Worm (Caenorhabditis elegans): Measurements from ENCODE around the gene F49E12.12.
A peak's percentile ranks its signal among the peaks of the same experiment; 100 is the strongest.
"Not testable (repeated sequence)": the region's sequence is repeated elsewhere in the genome, so short reads cannot be mapped to it uniquely, and the experiment has no call there.

F49E12.12 gene

DNA sequence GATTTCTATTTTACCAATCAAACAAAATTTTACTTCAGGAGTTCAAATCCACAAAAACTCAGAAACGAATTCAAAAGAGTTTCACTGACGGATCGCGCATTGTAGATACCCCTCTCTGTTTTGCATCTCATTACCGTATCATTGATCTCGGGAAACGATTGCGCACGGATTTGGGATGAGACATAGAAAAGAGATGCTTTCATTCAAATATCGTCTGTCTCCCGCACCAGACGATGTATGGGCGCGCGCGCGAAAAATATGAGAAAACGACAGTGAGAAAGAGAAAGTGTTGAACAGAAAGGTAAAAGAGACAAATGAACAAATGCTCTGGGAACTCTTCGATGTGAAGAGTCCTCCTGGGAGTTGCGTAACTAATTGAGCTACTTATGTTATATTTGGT lies 29.7 kb downstream of the F49E12.12 start:
- no peak for TF ChIP-seq him-1 (tag; optimal IDR thresholded peaks at IDR 0.05)
- no peak for TF ChIP-seq dao-5 (tag; optimal IDR thresholded peaks at IDR 0.05)
- TF ChIP-seq W03F9.2 (tag; optimal IDR thresholded peaks at IDR 0.05) = no peak

ce11 chrII:8412061-8412721 lies 30.9 kb downstream of the F49E12.12 start, which contains the start of gene efl-3:
Gene efl-3, plus strand, starts transcription at chrII:8412671.
- TF ChIP-seq dao-5 (tag; optimal IDR thresholded peaks at IDR 0.05) (no peak), W03F9.2 (tag; optimal IDR thresholded peaks at IDR 0.05) (no peak), him-1 (tag; optimal IDR thresholded peaks at IDR 0.05) (no peak)

ce11 chrII:8412935-8413334 lies 31.6 kb downstream of the F49E12.12 start:
- no peak for TF ChIP-seq him-1 (tag; optimal IDR thresholded peaks at IDR 0.05)
- no peak for TF ChIP-seq W03F9.2 (tag; optimal IDR thresholded peaks at IDR 0.05)
- TF ChIP-seq dao-5 (tag; optimal IDR thresholded peaks at IDR 0.05) = no peak

- TF ChIP-seq W03F9.2 (tag; optimal IDR thresholded peaks at IDR 0.05) (no peak), him-1 (tag; optimal IDR thresholded peaks at IDR 0.05) (no peak), dao-5 (tag; optimal IDR thresholded peaks at IDR 0.05) (no peak)
These were observed 33.7 kb downstream of the F49E12.12 start for ce11 chrII:8415035-8415434.

ce11 chrII:8415462-8416037 lies 34.3 kb downstream of the F49E12.12 start:
- TF ChIP-seq him-1 (tag; optimal IDR thresholded peaks at IDR 0.05) (no peak), dao-5 (tag; optimal IDR thresholded peaks at IDR 0.05) (no peak), W03F9.2 (tag; optimal IDR thresholded peaks at IDR 0.05) (no peak)

DNA sequence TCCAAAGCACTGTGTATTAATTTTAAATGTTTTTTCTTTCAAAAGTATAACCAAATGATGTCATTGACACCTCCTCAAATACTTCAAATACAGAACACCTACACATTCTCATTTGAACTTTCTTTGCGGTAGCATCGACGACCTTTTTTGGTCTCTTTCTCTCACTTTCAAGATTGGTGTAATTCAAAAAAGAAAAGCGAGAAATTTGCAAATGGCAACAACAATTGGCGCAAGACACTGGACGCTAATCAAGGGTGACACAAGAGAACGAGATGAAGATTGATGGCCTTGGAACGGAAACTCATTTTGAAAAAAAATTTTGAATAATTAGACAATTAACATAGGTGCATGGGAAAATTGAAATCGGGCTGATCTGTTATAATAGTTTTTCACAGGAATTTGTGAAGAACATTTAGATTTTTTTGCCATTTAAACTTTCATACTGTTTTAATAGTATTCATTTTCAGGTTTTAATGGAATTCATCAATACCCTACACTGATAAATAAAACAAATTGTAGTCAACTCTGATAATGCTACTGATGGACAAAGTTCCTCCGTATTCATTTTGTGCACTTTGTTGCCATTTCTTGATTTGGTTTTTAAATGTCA lies 35.9 kb downstream of the F49E12.12 start, which contains the start of gene fdgt-2:
fdgt-2 (plus strand) TSS at position 560 of the 610 bp plus-strand sequence.
- no peak for TF ChIP-seq him-1 (tag; optimal IDR thresholded peaks at IDR 0.05)
- TF ChIP-seq W03F9.2 (tag; optimal IDR thresholded peaks at IDR 0.05) = no peak
- no peak for TF ChIP-seq dao-5 (tag; optimal IDR thresholded peaks at IDR 0.05)

DNA sequence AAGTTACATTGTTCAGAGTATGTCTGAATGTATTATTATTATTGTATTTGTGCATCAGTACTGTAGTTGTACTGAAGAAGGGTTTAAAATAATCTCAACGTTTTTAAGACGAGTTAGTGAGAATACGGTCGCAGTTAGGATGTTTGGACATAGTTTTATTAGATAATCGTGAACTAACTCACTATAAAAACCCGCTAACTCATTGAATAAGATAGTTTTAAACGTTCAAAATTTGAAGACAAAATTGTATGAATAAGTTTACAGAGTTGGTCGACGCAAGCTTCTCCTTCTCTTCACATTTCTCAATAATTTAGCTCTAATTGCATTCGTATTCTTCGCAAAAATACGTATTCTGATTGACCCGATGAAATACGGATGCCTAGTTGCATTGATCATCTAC lies 37.7 kb downstream of the F49E12.12 start:
- TF ChIP-seq dao-5 (tag; optimal IDR thresholded peaks at IDR 0.05) (no peak), W03F9.2 (tag; optimal IDR thresholded peaks at IDR 0.05) (no peak), him-1 (tag; optimal IDR thresholded peaks at IDR 0.05) (no peak)

- TF ChIP-seq him-1, dao-5, W03F9.2 (tag; optimal IDR thresholded peaks at IDR 0.05): not testable (repeated sequence)
These were observed 38.5 kb downstream of the F49E12.12 start, which contains the start of gene F14E5.8 for ce11 chrII:8419798-8420197. Gene F14E5.8, plus strand, starts transcription at chrII:8420098.

DNA sequence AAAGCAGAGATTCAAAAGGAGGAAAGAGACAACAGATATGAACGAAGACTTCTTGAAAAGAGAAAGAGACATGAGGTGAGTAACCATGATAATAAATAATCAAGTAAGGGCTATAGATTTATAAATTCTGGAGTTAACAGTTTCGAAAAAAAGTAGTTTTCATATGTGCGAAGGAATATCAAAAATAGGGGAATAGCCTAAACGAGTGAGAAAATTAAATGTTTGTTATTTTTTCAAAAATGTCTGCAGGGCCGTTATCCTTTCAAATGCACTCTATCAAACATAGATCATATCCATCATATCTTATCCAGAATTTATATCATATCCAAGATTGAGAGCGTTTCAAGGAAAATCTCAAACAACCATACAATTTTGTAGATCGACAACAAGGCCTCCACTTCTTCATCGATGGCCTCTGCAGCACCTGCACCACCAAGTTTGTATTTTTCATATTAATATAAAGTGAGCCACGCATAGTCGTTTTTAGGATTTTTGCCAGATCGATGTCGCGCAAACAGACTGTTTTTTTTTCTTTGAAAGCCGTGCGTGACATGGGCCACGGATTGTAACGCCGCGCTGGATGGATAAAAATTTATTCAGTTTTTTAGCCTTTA lies 39.6 kb downstream of the F49E12.12 start:
- TF ChIP-seq him-1 (tag; optimal IDR thresholded peaks at IDR 0.05) (no peak), W03F9.2 (tag; optimal IDR thresholded peaks at IDR 0.05) (no peak), dao-5 (tag; optimal IDR thresholded peaks at IDR 0.05) (no peak)

DNA sequence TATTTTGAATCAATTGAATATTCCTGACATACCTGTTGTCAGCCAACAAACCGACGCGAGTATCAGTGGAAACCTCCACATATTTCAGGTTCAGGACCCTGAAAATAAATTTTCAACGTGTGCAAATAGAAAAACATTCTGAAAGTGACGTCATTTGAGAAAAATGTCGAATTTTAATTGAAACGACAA lies 47.4 kb downstream of the F49E12.12 start, which contains the start of gene F14E5.2:
F14E5.2 (minus strand) TSS at position 101 of the 189 bp plus-strand sequence.
- TF ChIP-seq W03F9.2 (tag; optimal IDR thresholded peaks at IDR 0.05) = no peak
- TF ChIP-seq him-1 (tag; optimal IDR thresholded peaks at IDR 0.05) = no peak
- TF ChIP-seq dao-5 (tag; optimal IDR thresholded peaks at IDR 0.05) = no peak

DNA sequence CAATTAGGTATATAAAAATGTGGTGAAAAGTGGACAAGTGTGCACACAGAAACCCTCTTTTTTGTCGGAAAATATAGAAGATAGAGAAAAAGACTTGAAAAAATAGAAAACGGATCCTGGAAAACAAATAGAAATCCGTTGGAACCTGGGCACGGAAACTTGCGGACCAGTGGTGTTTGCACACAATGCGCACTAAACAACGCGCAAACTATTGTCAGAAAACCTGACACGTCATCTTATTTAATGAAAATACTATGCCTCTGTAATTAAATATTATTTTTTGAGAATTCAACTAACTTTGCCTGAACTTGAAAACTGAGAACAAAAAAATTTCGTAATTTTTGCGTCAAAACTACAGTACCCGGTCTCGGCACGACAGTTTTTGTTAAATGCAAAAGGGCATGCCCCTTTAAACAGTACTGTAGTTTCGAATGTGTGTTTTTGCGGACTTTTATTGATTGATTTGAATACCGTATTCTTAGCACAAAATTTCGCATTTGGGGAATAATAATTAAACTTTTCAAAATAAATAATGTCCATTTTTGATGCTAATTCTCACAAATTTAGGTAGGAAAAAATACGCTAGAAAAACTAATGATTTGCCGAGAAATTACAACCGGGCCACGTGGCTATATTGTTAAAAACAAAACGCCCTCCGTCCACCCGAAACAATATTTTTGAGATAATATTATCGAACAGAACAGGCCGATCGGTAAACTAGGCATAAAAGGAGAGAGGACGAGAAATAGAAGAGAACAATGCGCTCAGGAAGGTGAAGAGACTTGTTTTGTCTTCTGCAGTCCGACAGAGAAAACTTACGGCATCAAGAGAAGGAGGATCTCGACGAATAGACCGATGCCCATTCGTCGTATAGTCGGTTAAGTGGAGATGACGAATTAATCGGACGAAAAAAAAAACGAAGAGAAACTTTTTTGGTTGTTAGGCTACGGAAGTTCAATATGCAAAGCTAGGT lies 47.9 kb downstream of the F49E12.12 start:
- no peak for TF ChIP-seq him-1 (tag; optimal IDR thresholded peaks at IDR 0.05)
- peak; percentile 31 for TF ChIP-seq W03F9.2 (tag; optimal IDR thresholded peaks at IDR 0.05)

- TF ChIP-seq dao-5 (tag; optimal IDR thresholded peaks at IDR 0.05) (no peak), W03F9.2 (tag; optimal IDR thresholded peaks at IDR 0.05) (no peak), him-1 (tag; optimal IDR thresholded peaks at IDR 0.05) (no peak)
These were observed 50.7 kb downstream of the F49E12.12 start, which contains the start of gene acp-2 for ce11 chrII:8431954-8432353. Gene acp-2, minus strand, starts transcription at chrII:8432054.
